Worm (Caenorhabditis elegans) whole organism, L4 larva: ENCODE results near the gene Y51H4A.941.
"Not testable (repeated sequence)": the region's sequence is repeated elsewhere in the genome, so short reads cannot be mapped to it uniquely, and the experiment has no call there.

Experiments used
- Y5F2A.4 ChIP-seq: fragments of 200-800 bp; sonication (Bioruptor generic); optimal IDR thresholded peaks from 2 replicates; lab custom pipeline; 2018; ENCODE audit warnings: mild to moderate bottlenecking, missing genetic modification characterization, missing compliant biosample characterization
- ceh-28 ChIP-seq: fragments of 150-350 bp; optimal IDR thresholded peaks from 2 replicates; lab custom pipeline; 2014; ENCODE audit warnings: missing biosample characterization, missing genetic modification reagents, missing genetic modification characterization
- ceh-82 ChIP-seq: sonication (generic microtip); optimal IDR thresholded peaks from 2 replicates; lab custom pipeline; 2017; ENCODE audit warnings: missing biosample characterization, missing genetic modification characterization
- ces-1 ChIP-seq: fragments of 150-350 bp; sonication (generic microtip); optimal IDR thresholded peaks from 4 replicates; lab custom pipeline; 2014; ENCODE audit warnings: missing biosample characterization, missing genetic modification reagents, missing genetic modification characterization
- daf-12 ChIP-seq: fragments of 150-350 bp; optimal IDR thresholded peaks from 2 replicates; lab custom pipeline; 2014; ENCODE audit warnings: missing biosample characterization, missing genetic modification reagents, missing genetic modification characterization
- hlh-30 ChIP-seq: sonication (generic microtip); optimal IDR thresholded peaks from 2 replicates; lab custom pipeline; 2017; ENCODE audit warnings: antibody characterized with exemption, mild to moderate bottlenecking, missing genetic modification characterization, missing compliant biosample characterization; ENCODE audit not compliant: insufficient read depth
- nhr-111 ChIP-seq: fragments of 200-800 bp; sonication (Bioruptor generic); optimal IDR thresholded peaks from 2 replicates; lab custom pipeline; 2018; ENCODE audit warnings: mild to moderate bottlenecking, missing genetic modification characterization, missing compliant biosample characterization
- nhr-77 ChIP-seq: fragments of 150-350 bp; optimal IDR thresholded peaks from 2 replicates; lab custom pipeline; 2014; ENCODE audit warnings: missing biosample characterization, missing genetic modification characterization
- pqm-1 ChIP-seq: sonication (generic microtip); optimal IDR thresholded peaks from 2 replicates; lab custom pipeline; 2017; ENCODE audit warnings: missing biosample characterization, missing genetic modification characterization
- unc-39 ChIP-seq: sonication (generic microtip); optimal IDR thresholded peaks from 2 replicates; lab custom pipeline; 2017; ENCODE audit warnings: missing biosample characterization, missing genetic modification characterization
- unc-62 ChIP-seq, 3 experiments: fragments of 150-350 bp in 1 of 3; sonication (generic microtip); optimal IDR thresholded peaks in 2 of 3; peaks in 1 of 3; 1 replicate in 1 of 3; 2 replicates in 2 of 3; lab custom pipeline; 2014 to 2017; ENCODE audit warnings: missing biosample characterization in 3 of 3, missing genetic modification characterization in 3 of 3, missing genetic modification reagents in 3 of 3, missing genotype in 1 of 3

DNA sequence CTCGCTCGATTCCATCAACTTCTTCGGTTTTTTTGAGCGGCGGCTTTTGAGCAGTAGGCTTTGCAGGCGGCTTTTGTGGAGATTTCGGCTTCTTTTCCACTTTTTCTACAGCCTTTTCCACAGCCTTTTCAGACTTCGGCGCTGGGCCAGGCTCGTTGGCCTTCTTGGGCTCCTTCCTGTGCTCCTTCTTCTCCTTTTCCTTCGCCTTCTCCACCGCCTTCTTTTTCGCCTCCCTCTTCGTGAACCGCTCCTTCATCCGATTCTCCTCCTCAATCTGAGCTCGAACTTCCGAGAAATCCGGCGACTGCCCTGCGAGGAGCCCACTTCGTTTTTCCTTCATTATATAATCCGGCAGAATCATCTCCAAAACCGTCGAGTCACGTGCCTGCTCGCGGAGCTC is 46.1 kb downstream of the Y51H4A.941 start:
- TF ChIP-seq unc-39 (tag; lab: Kevin White, UChicago); ceh-82 (tag; lab: Kevin White, UChicago); nhr-77 (tag; lab: Kevin White, UChicago); ceh-28 (tag; lab: Kevin White, UChicago); Y5F2A.4 (GFP tag; lab: Kevin White, UChicago); pqm-1 (tag; lab: Kevin White, UChicago); ces-1 (GFP tag; lab: Kevin White, UChicago); hlh-30 (tag; lab: Kevin White, UChicago); nhr-111 (GFP tag; lab: Kevin White, UChicago); daf-12; unc-62 (GFP tag; optimal IDR thresholded peaks at IDR 0.05 in 1 of 2; lab: Kevin White, UChicago); unc-62 (tag; optimal IDR thresholded peaks at IDR 0.05; lab: Kevin White, UChicago): not testable (repeated sequence)
